Fruit fly (Drosophila melanogaster): ENCODE data around the gene CG8173.

- no peak for TF ChIP-seq psq (optimal IDR thresholded peaks at IDR 0.05)
- no peak for TF ChIP-seq pan (optimal IDR thresholded peaks at IDR 0.05)
- TF ChIP-seq CG8478 (optimal IDR thresholded peaks at IDR 0.05): no peak
- TF ChIP-seq Dll (optimal IDR thresholded peaks at IDR 0.05): no peak
- no peak for TF ChIP-seq EcR (GFP tag; optimal IDR thresholded peaks at IDR 0.05)
Observed at dm6 chrX:17741864-17742297, 32.4 kb upstream of the CG8173 start.

All from whole organism.